Worm (Caenorhabditis elegans): ENCODE data around the gene sru-36.

The sru-36 gene

ce11 chrV:9860337-9860736, 18.9 kb downstream of the sru-36 start:
- TF ChIP-seq B0310.2 (tag; optimal IDR thresholded peaks at IDR 0.05) (no peak), hnd-1 (tag; optimal IDR thresholded peaks at IDR 0.05) (no peak), tbx-37 (GFP tag; conservative IDR thresholded peaks at IDR 0.05) (no peak), hmg-4 (GFP tag; optimal IDR thresholded peaks at IDR 0.05) (no peak), aly-1 (tag; optimal IDR thresholded peaks at IDR 0.05) (no peak), ceh-36 (tag; optimal IDR thresholded peaks at IDR 0.05) (no peak), scrt-1 (GFP tag; IDR thresholded peaks at IDR 0.05) (no peak), flt-1 (GFP tag; IDR thresholded peaks at IDR 0.05) (no peak), F13C5.2 (tag; optimal IDR thresholded peaks at IDR 0.05) (no peak), sea-1 (GFP tag; conservative IDR thresholded peaks at IDR 0.05) (no peak)

- TF ChIP-seq ets-7 (tag; optimal IDR thresholded peaks at IDR 0.05) (no peak), tra-4 (tag; optimal IDR thresholded peaks at IDR 0.05) (no peak), ceh-13 (GFP tag; optimal IDR thresholded peaks at IDR 0.05) (no peak)
Measured at ce11 chrV:9868311-9868710, 26.8 kb downstream of the sru-36 start, which contains the start of gene srab-17. Gene srab-17 (minus strand): TSS chrV:9868411.

DNA sequence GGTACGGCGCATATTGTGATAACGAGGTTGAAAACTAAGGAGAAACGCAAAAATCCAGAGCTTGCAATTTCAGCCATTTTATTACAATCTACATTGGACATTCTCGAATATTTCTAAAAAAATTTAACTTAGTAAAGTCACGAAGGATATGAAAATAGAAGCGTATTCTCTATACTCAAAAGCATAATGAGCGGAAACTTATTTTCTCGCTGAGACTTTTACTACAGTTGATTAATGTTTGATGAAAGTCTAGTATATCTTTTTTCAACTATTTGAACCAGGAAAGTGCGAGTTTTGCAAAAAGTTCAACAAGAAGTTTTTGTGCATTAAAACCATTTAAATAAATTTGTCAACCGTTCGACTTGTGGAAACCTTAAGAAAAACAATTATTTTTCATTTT, 29.9 kb downstream of the sru-36 start, which contains the start of gene srab-18:
Gene srab-18 (minus strand): TSS at position 101 of the 400 bp plus-strand sequence.
- no peak for TF ChIP-seq F13C5.2 (tag; optimal IDR thresholded peaks at IDR 0.05)
- TF ChIP-seq scrt-1 (GFP tag; IDR thresholded peaks at IDR 0.05), result no peak

DNA sequence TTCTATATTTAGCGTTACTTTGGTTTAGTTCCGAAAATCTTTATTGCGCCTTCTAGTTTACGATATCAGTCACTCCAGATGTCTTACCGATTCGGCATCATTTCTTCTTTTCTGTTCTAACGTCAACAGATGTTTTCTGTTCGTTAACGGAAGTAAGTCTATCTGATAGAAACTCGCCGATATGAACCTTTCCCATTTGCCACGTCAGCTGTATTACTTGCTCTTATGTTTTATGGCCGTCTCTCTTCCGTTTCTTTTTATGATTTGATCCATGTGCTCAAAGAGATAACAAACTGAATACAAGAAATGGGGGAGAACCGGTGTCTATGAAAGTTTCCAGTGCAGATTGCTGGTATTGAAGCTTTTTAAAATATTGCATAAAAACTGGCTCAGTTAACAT, 37.9 kb downstream of the sru-36 start, which contains the start of gene srab-26:
Gene srab-26 (minus strand): TSS at position 101 of the 400 bp plus-strand sequence.
- no peak for TF ChIP-seq tbx-37 (GFP tag; conservative IDR thresholded peaks at IDR 0.05)
- TF ChIP-seq F13C5.2 (tag; optimal IDR thresholded peaks at IDR 0.05), result no peak
- no peak for TF ChIP-seq aly-1 (tag; optimal IDR thresholded peaks at IDR 0.05)
- TF ChIP-seq sea-1 (GFP tag; conservative IDR thresholded peaks at IDR 0.05), result no peak
- TF ChIP-seq ama-1 (optimal IDR thresholded peaks at IDR 0.05), result no peak
- TF ChIP-seq B0310.2 (tag; optimal IDR thresholded peaks at IDR 0.05), result no peak
- no peak for TF ChIP-seq hnd-1 (tag; optimal IDR thresholded peaks at IDR 0.05)
- TF ChIP-seq ceh-36 (tag; optimal IDR thresholded peaks at IDR 0.05), result no peak
- TF ChIP-seq scrt-1 (GFP tag; IDR thresholded peaks at IDR 0.05), result no peak
- no peak for TF ChIP-seq flt-1 (GFP tag; IDR thresholded peaks at IDR 0.05)
- TF ChIP-seq hmg-4 (GFP tag; optimal IDR thresholded peaks at IDR 0.05), result no peak
- TF ChIP-seq pes-1 (GFP tag; IDR thresholded peaks at IDR 0.05), result no peak

DNA sequence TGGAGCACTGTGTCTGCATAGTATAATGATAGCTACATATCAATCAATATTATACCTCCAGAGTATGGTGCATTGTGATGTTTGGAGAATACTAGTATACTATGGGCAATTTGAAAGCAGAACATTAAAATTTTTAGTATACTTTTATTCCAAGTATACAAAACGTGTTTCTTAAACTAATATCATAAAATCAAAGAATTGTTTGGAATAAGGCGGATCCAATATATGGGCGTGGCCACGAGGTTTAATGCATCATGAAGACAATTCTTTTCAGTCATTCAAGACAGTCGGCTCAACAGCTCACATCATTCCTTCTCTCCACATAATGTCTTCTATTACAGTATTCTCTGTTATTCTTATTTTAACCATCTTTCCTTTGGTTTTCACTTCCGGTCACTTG, 38.4 kb downstream of the sru-36 start, which contains the start of gene sdz-31:
Gene sdz-31 (plus strand): TSS at position 301 of the 400 bp plus-strand sequence.
- TF ChIP-seq aly-1 (tag; optimal IDR thresholded peaks at IDR 0.05) (no peak), B0310.2 (tag; optimal IDR thresholded peaks at IDR 0.05) (no peak), ceh-13 (GFP tag; optimal IDR thresholded peaks at IDR 0.05) (no peak), tbx-37 (GFP tag; conservative IDR thresholded peaks at IDR 0.05) (no peak), scrt-1 (GFP tag; IDR thresholded peaks at IDR 0.05) (no peak), ceh-36 (tag; optimal IDR thresholded peaks at IDR 0.05) (no peak)

ce11 chrV:9885918-9886488, 44.5 kb downstream of the sru-36 start, which contains the start of gene clp-9:
Gene clp-9 (minus strand): TSS chrV:9885968.
- TF ChIP-seq sea-1 (GFP tag; conservative IDR thresholded peaks at IDR 0.05), result no peak
- no peak for TF ChIP-seq ama-1 (optimal IDR thresholded peaks at IDR 0.05)
- TF ChIP-seq B0310.2 (tag; optimal IDR thresholded peaks at IDR 0.05), result no peak
- TF ChIP-seq F13C5.2 (tag; optimal IDR thresholded peaks at IDR 0.05), result no peak
- TF ChIP-seq pes-1 (GFP tag; IDR thresholded peaks at IDR 0.05), result no peak
- TF ChIP-seq tbx-11 (GFP tag; IDR thresholded peaks at IDR 0.05), result no peak
- TF ChIP-seq tra-4 (tag; optimal IDR thresholded peaks at IDR 0.05), result no peak
- TF ChIP-seq ceh-36 (tag; optimal IDR thresholded peaks at IDR 0.05), result no peak
- TF ChIP-seq tbx-37 (GFP tag; conservative IDR thresholded peaks at IDR 0.05), result no peak
- TF ChIP-seq hmg-4 (GFP tag; optimal IDR thresholded peaks at IDR 0.05), result no peak
- no peak for TF ChIP-seq scrt-1 (GFP tag; IDR thresholded peaks at IDR 0.05)
- TF ChIP-seq ceh-13 (GFP tag; optimal IDR thresholded peaks at IDR 0.05), result no peak
- no peak for TF ChIP-seq aly-1 (tag; optimal IDR thresholded peaks at IDR 0.05)
- no peak for TF ChIP-seq flt-1 (GFP tag; IDR thresholded peaks at IDR 0.05)
- no peak for TF ChIP-seq hmbx-1 (tag; optimal IDR thresholded peaks at IDR 0.05)
- no peak for TF ChIP-seq hnd-1 (tag; optimal IDR thresholded peaks at IDR 0.05)
- no peak for TF ChIP-seq ets-7 (tag; optimal IDR thresholded peaks at IDR 0.05)

DNA sequence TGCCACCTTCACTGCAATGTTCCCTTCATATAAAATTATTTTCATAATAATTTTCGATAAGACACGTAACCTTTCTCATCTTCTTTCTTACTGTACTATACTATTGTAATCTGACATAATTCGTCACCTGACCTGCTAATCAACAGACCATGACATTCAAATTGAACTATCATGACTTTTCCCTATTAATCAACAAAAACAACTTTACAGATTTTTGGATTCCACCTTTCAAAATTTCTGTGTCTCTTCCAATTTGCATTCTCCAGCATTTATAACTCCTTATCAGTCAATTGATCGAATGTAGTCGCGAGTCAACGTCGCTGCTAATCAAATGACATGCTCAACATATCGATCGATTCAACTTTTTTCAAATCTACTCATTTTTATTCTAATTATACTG, 48.2 kb downstream of the sru-36 start, which contains the start of gene fshr-1:
Gene fshr-1 (plus strand): TSS at position 209 of the 400 bp plus-strand sequence.
- TF ChIP-seq tbx-11 (GFP tag; IDR thresholded peaks at IDR 0.05), result no peak
- no peak for TF ChIP-seq hmbx-1 (tag; optimal IDR thresholded peaks at IDR 0.05)
- TF ChIP-seq scrt-1 (GFP tag; IDR thresholded peaks at IDR 0.05), result no peak
- TF ChIP-seq B0310.2 (tag; optimal IDR thresholded peaks at IDR 0.05), result no peak
- TF ChIP-seq hnd-1 (tag; optimal IDR thresholded peaks at IDR 0.05), result no peak
- TF ChIP-seq F13C5.2 (tag; optimal IDR thresholded peaks at IDR 0.05), result no peak
- no peak for TF ChIP-seq sea-1 (GFP tag; conservative IDR thresholded peaks at IDR 0.05)
- TF ChIP-seq ceh-13 (GFP tag; optimal IDR thresholded peaks at IDR 0.05), result no peak
- TF ChIP-seq hmg-4 (GFP tag; optimal IDR thresholded peaks at IDR 0.05), result no peak
- no peak for TF ChIP-seq aly-1 (tag; optimal IDR thresholded peaks at IDR 0.05)
- TF ChIP-seq tbx-37 (GFP tag; conservative IDR thresholded peaks at IDR 0.05), result no peak
- no peak for TF ChIP-seq ets-7 (tag; optimal IDR thresholded peaks at IDR 0.05)
- no peak for TF ChIP-seq tra-4 (tag; optimal IDR thresholded peaks at IDR 0.05)
- no peak for TF ChIP-seq pes-1 (GFP tag; IDR thresholded peaks at IDR 0.05)
- TF ChIP-seq ceh-36 (tag; optimal IDR thresholded peaks at IDR 0.05), result no peak
